Fruit fly (Drosophila melanogaster) whole organism, embryonic: Measurements from ENCODE around the gene CG32187.

ENCODE experiments used
- CG10209 ChIP-seq: fragments of 200-800 bp; sonication (Bioruptor generic); optimal IDR thresholded peaks from 3 replicates; lab custom pipeline; 2017; ENCODE audit warnings: missing biosample characterization, mild to moderate bottlenecking, missing genetic modification characterization, missing genetic modification reagents
- CG10979 ChIP-seq: fragments of 200-800 bp; sonication (Bioruptor generic); optimal IDR thresholded peaks from 2 replicates; lab custom pipeline; 2018; ENCODE audit warnings: missing biosample characterization, mild to moderate bottlenecking, missing genetic modification characterization, moderate library complexity
- CG12104 ChIP-seq: fragments of 200-800 bp; sonication (Bioruptor generic); optimal IDR thresholded peaks from 3 replicates; lab custom pipeline; 2016; ENCODE audit warnings: missing biosample characterization, missing genetic modification characterization
- CG13287 ChIP-seq: fragments of 200-800 bp; sonication (Bioruptor generic); IDR thresholded peaks from 2 replicates; pipeline ENCODE4 v1.3.6; 2022; ENCODE audit warnings: missing biosample characterization, missing genetic modification characterization; ENCODE audit not compliant: partially characterized antibody
- CG14710 ChIP-seq: fragments of 200-800 bp; sonication (Bioruptor generic); optimal IDR thresholded peaks from 3 replicates; lab custom pipeline; 2019; ENCODE audit warnings: missing biosample characterization, mild to moderate bottlenecking, missing genetic modification characterization, moderate library complexity
- CG16779 ChIP-seq: fragments of 200-800 bp; sonication (Bioruptor generic); IDR thresholded peaks from 2 replicates; pipeline ENCODE4 v1.3.6; 2022; ENCODE audit warnings: missing biosample characterization, missing genetic modification characterization
- CG17829 ChIP-seq: fragments of 200-800 bp; optimal IDR thresholded peaks from 2 replicates; lab custom pipeline; 2019; ENCODE audit warnings: missing biosample characterization, mild to moderate bottlenecking, missing genetic modification characterization, moderate library complexity
- CG18764 ChIP-seq: fragments of 200-800 bp; sonication (Bioruptor generic); optimal IDR thresholded peaks from 3 replicates; lab custom pipeline; 2016; ENCODE audit warnings: missing biosample characterization, missing genetic modification characterization
- CG2129 ChIP-seq: fragments of 200-800 bp; sonication (Bioruptor generic); IDR thresholded peaks from 2 replicates; pipeline ENCODE4 v1.3.6; 2022; ENCODE audit warnings: missing biosample characterization, missing genetic modification characterization; ENCODE audit not compliant: partially characterized antibody
- CG33557 ChIP-seq: fragments of 200-800 bp; sonication (Bioruptor generic); optimal IDR thresholded peaks from 2 replicates; lab custom pipeline; 2019; ENCODE audit warnings: missing biosample characterization, mild to moderate bottlenecking, missing genetic modification characterization, moderate library complexity
- CG4360 ChIP-seq: fragments of 200-800 bp; sonication (Bioruptor generic); IDR thresholded peaks from 2 replicates; pipeline ENCODE4 v1.3.6; 2022; ENCODE audit warnings: missing biosample characterization, missing genetic modification characterization
- CG43689 ChIP-seq: fragments of 200-800 bp; sonication (Bioruptor generic); IDR thresholded peaks from 2 replicates; pipeline ENCODE4 v1.3.6; 2022; ENCODE audit warnings: missing biosample characterization, missing genetic modification characterization
- CG4707 ChIP-seq: fragments of 200-800 bp; sonication (Bioruptor generic); optimal IDR thresholded peaks from 2 replicates; lab custom pipeline; 2018; ENCODE audit warnings: missing biosample characterization, mild to moderate bottlenecking, missing genetic modification characterization, moderate library complexity
- CG6654 ChIP-seq: fragments of 200-800 bp; sonication (Bioruptor generic); optimal IDR thresholded peaks from 2 replicates; lab custom pipeline; 2017; ENCODE audit warnings: missing biosample characterization, mild to moderate bottlenecking, missing genetic modification characterization
- CG6765 ChIP-seq: fragments of 200-800 bp; sonication (Bioruptor generic); optimal IDR thresholded peaks from 3 replicates; lab custom pipeline; 2017; ENCODE audit warnings: missing biosample characterization, mild to moderate bottlenecking, missing genetic modification characterization
- CG8478 ChIP-seq: fragments of >200 bp; optimal IDR thresholded peaks from 2 replicates; lab custom pipeline; 2018
- CG9797 ChIP-seq: fragments of 200-800 bp; sonication (Bioruptor generic); optimal IDR thresholded peaks from 3 replicates; lab custom pipeline; 2018; ENCODE audit warnings: missing biosample characterization, mild to moderate bottlenecking, missing genetic modification characterization
- CG9932 ChIP-seq: fragments of 200-800 bp; sonication (Bioruptor generic); IDR thresholded peaks from 2 replicates; pipeline ENCODE4 v1.3.6; 2022; ENCODE audit warnings: missing biosample characterization, missing genetic modification characterization
- Camta ChIP-seq: fragments of 200-800 bp; sonication (Bioruptor generic); optimal IDR thresholded peaks from 2 replicates; lab custom pipeline; 2016; ENCODE audit warnings: missing biosample characterization, missing genetic modification characterization
- Dref ChIP-seq: fragments of 200-800 bp; sonication (Bioruptor generic); IDR thresholded peaks from 2 replicates; pipeline ENCODE4 v1.3.6; 2022; ENCODE audit warnings: missing biosample characterization, missing genetic modification characterization
- ERR ChIP-seq: fragments of 200-800 bp; sonication (Bioruptor generic); optimal IDR thresholded peaks from 2 replicates; lab custom pipeline; 2016; ENCODE audit warnings: missing biosample characterization, missing genetic modification characterization
- Jarid2 ChIP-seq: fragments of 200-800 bp; sonication (Bioruptor generic); optimal IDR thresholded peaks from 3 replicates; lab custom pipeline; 2017; ENCODE audit warnings: mild to moderate bottlenecking, missing biosample characterization, missing genetic modification reagents, missing genetic modification characterization
- MTF-1 ChIP-seq: fragments of 200-800 bp; sonication (Bioruptor generic); optimal IDR thresholded peaks from 2 replicates; lab custom pipeline; 2018; ENCODE audit warnings: missing biosample characterization, mild to moderate bottlenecking, missing genetic modification characterization, borderline replicate concordance
- Mes4 ChIP-seq: fragments of 200-800 bp; sonication (Bioruptor generic); optimal IDR thresholded peaks from 2 replicates; lab custom pipeline; 2016; ENCODE audit warnings: missing biosample characterization, missing genetic modification characterization
- Nf-YC ChIP-seq: fragments of 200-800 bp; optimal IDR thresholded peaks from 3 replicates; lab custom pipeline; 2019; ENCODE audit warnings: missing biosample characterization, mild to moderate bottlenecking, missing genetic modification characterization, moderate library complexity
- Pdp1 ChIP-seq, 2 experiments: fragments of 200-800 bp; sonication (Bioruptor generic); optimal IDR thresholded peaks; 3 replicates each; lab custom pipeline; 2016; ENCODE audit warnings: missing biosample characterization in 2 of 2, missing genetic modification characterization in 2 of 2, mild to moderate bottlenecking in 1 of 2, moderate library complexity in 1 of 2
- Poxn ChIP-seq: fragments of 200-800 bp; sonication (Bioruptor generic); IDR thresholded peaks from 2 replicates; pipeline ENCODE4 v1.3.6; 2022; ENCODE audit warnings: missing biosample characterization, missing genetic modification characterization
- Xrp1 ChIP-seq: fragments of 200-800 bp; sonication (Bioruptor generic); IDR thresholded peaks from 2 replicates; pipeline ENCODE4 v1.3.6; 2022; ENCODE audit warnings: missing biosample characterization, missing genetic modification characterization
- ab ChIP-seq: fragments of 200-800 bp; sonication (Bioruptor generic); optimal IDR thresholded peaks from 2 replicates; lab custom pipeline; 2016; ENCODE audit warnings: missing biosample characterization, missing genetic modification characterization
- abd-A ChIP-seq: fragments of 200-800 bp; sonication (Bioruptor generic); optimal IDR thresholded peaks from 3 replicates; lab custom pipeline; 2019; ENCODE audit warnings: missing biosample characterization, mild to moderate bottlenecking, missing genetic modification characterization, moderate library complexity
- aop ChIP-seq: fragments of 200-800 bp; sonication (Bioruptor generic); IDR thresholded peaks from 2 replicates; pipeline ENCODE4 v1.3.6; 2022; ENCODE audit warnings: missing biosample characterization, missing genetic modification characterization
- ara ChIP-seq: fragments of 200-800 bp; sonication (Bioruptor generic); IDR thresholded peaks from 2 replicates; pipeline ENCODE4 v1.3.6; 2022; ENCODE audit warnings: missing biosample characterization, missing genetic modification characterization
- bigmax ChIP-seq: fragments of 200-800 bp; sonication (Bioruptor generic); optimal IDR thresholded peaks from 2 replicates; lab custom pipeline; 2018; ENCODE audit warnings: missing biosample characterization, mild to moderate bottlenecking, missing genetic modification characterization
- dpn ChIP-seq, 2 experiments: fragments of 200-800 bp; sonication (Bioruptor generic); optimal IDR thresholded peaks; 3 replicates each; lab custom pipeline; 2016; ENCODE audit warnings: missing biosample characterization in 2 of 2, missing genetic modification characterization in 2 of 2
- esg ChIP-seq: fragments of 200-800 bp; sonication (Bioruptor generic); conservative IDR thresholded peaks from 2 replicates; pipeline ENCODE4 v1.3.6; 2022; ENCODE audit warnings: missing biosample characterization, missing genetic modification characterization
- fru ChIP-seq: fragments of >200 bp; optimal IDR thresholded peaks from 2 replicates; lab custom pipeline; 2017
- fu2 ChIP-seq: fragments of 200-800 bp; sonication (Bioruptor generic); optimal IDR thresholded peaks from 2 replicates; lab custom pipeline; 2016; ENCODE audit warnings: missing biosample characterization, missing genetic modification characterization
- ind ChIP-seq: fragments of 200-800 bp; sonication (Bioruptor generic); optimal IDR thresholded peaks from 3 replicates; lab custom pipeline; 2016; ENCODE audit warnings: missing biosample characterization, missing genetic modification characterization
- insv ChIP-seq, 2 experiments: fragments of 200-800 bp; sonication (Bioruptor generic); optimal IDR thresholded peaks; 3 replicates each; lab custom pipeline; 2016 to 2018; ENCODE audit warnings: missing biosample characterization in 2 of 2, missing genetic modification characterization in 2 of 2
- lab ChIP-seq: fragments of 200-800 bp; sonication (Bioruptor generic); optimal IDR thresholded peaks from 3 replicates; lab custom pipeline; 2017; ENCODE audit warnings: missing biosample characterization, missing genetic modification characterization, mild to moderate bottlenecking, moderate library complexity, missing genetic modification reagents
- mam ChIP-seq: fragments of 200-800 bp; sonication (Bioruptor generic); optimal IDR thresholded peaks from 3 replicates; lab custom pipeline; 2016; ENCODE audit warnings: missing biosample characterization, missing genetic modification characterization
- peb ChIP-seq: fragments of 200-800 bp; sonication (Bioruptor generic); IDR thresholded peaks from 2 replicates; pipeline ENCODE4 v1.3.6; 2022; ENCODE audit warnings: missing biosample characterization, missing genetic modification characterization
- pho ChIP-seq: fragments of 200-800 bp; sonication (Bioruptor generic); optimal IDR thresholded peaks from 2 replicates; lab custom pipeline; 2016; ENCODE audit warnings: missing biosample characterization, missing genetic modification characterization
- run ChIP-seq: fragments of 200-800 bp; sonication (Bioruptor generic); optimal IDR thresholded peaks from 3 replicates; lab custom pipeline; 2018; ENCODE audit warnings: missing biosample characterization, mild to moderate bottlenecking, missing genetic modification characterization
- slou ChIP-seq: fragments of 200-800 bp; sonication (Bioruptor generic); optimal IDR thresholded peaks from 3 replicates; lab custom pipeline; 2016; ENCODE audit warnings: missing biosample characterization, missing genetic modification characterization
- slp2 ChIP-seq: fragments of 200-800 bp; sonication (Bioruptor generic); optimal IDR thresholded peaks from 2 replicates; lab custom pipeline; 2016; ENCODE audit warnings: missing biosample characterization, missing genetic modification characterization
- sqz ChIP-seq: fragments of 200-800 bp; sonication (Bioruptor generic); optimal IDR thresholded peaks from 3 replicates; lab custom pipeline; 2018; ENCODE audit warnings: missing biosample characterization, mild to moderate bottlenecking, missing genetic modification characterization
- ssp ChIP-seq: fragments of 200-800 bp; sonication (Bioruptor generic); IDR thresholded peaks from 2 replicates; pipeline ENCODE4 v1.3.6; 2022; ENCODE audit warnings: missing biosample characterization, missing genetic modification characterization
- tap ChIP-seq: fragments of 200-800 bp; optimal IDR thresholded peaks from 3 replicates; lab custom pipeline; 2019; ENCODE audit warnings: missing biosample characterization, mild to moderate bottlenecking, missing genetic modification characterization, moderate library complexity
- tgo ChIP-seq: fragments of 200-800 bp; sonication (Bioruptor generic); IDR thresholded peaks from 3 replicates; pipeline ENCODE4 v1.3.6; 2022; ENCODE audit warnings: missing biosample characterization, missing genetic modification characterization
- tio ChIP-seq: fragments of 200-800 bp; sonication (Bioruptor generic); optimal IDR thresholded peaks from 2 replicates; lab custom pipeline; 2017; ENCODE audit warnings: missing biosample characterization, missing genetic modification characterization, inconsistent platforms
- zfh1 ChIP-seq: fragments of 200-800 bp; sonication (Bioruptor generic); IDR thresholded peaks from 3 replicates; pipeline ENCODE4 v1.3.6; 2022; ENCODE audit warnings: missing biosample characterization, missing genetic modification characterization

CG32187 gene

dm6 chr3L:17802107-17802506, 4.1 kb downstream of the CG32187 start, which contains the start of gene NUCB1 (continued):
- TF ChIP-seq insv (GFP tag; optimal IDR thresholded peaks at IDR 0.05; lab: Kevin White, UChicago) (no peak), tgo (GFP tag; lab: Robert Waterston, UW) (no peak), CG43689 (GFP tag; lab: Robert Waterston, UW) (no peak), CG9797 (peak; percentile 89), Dref (peak; percentile 38), CG13287 (GFP tag; lab: Robert Waterston, UW) (peak; percentile 56; the same call in 1 of the 2 replicates), CG12104 (no peak), MTF-1 (GFP tag; lab: Kevin White, UChicago) (peak; percentile 36), CG14710 (tag; lab: Kevin White, UChicago) (peak; percentile 60), CG6765 (GFP tag; lab: Kevin White, UChicago) (peak; percentile 16), CG10979 (peak; percentile 18), abd-A (tag; lab: Kevin White, UChicago) (no peak), ab (GFP tag; lab: Kevin White, UChicago) (no peak), ind (peak; percentile 40), tap (tag; lab: Kevin White, UChicago) (no peak), aop (no peak), CG9932 (GFP tag; lab: Robert Waterston, UW) (peak; percentile 68), CG4707 (GFP tag; lab: Kevin White, UChicago) (no peak), CG16779 (GFP tag; lab: Robert Waterston, UW) (0 out of 2 replicates have a peak, but pooled peaks have one; percentile 22), bigmax (GFP tag; lab: Kevin White, UChicago) (no peak), pho (GFP tag; lab: Kevin White, UChicago) (peak; percentile 63), zfh1 (0 out of 3 replicates have a peak, but pooled peaks have one; percentile 13), Xrp1 (GFP tag; lab: Robert Waterston, UW) (no peak), tio (no peak), CG33557 (GFP tag; lab: Kevin White, UChicago) (peak; percentile 25), slp2 (GFP tag; lab: Kevin White, UChicago) (peak; percentile 19), peb (no peak), dpn (GFP tag; optimal IDR thresholded peaks at IDR 0.05; lab: Kevin White, UChicago) (peak; percentile 47 to 64), fu2 (peak; percentile 48), CG6654 (GFP tag; lab: Kevin White, UChicago) (no peak), CG18764 (GFP tag; lab: Kevin White, UChicago) (no peak), slou (GFP tag; lab: Kevin White, UChicago) (no peak), Jarid2 (peak; percentile 69), CG8478 (lab: Kevin White, UChicago) (no peak), Camta (GFP tag; lab: Kevin White, UChicago) (peak; percentile 15), Mes4 (GFP tag; lab: Kevin White, UChicago) (no peak), Poxn (GFP tag; lab: Robert Waterston, UW) (no peak; the same call in 1 of the 2 replicates), run (tag; lab: Kevin White, UChicago) (no peak), CG4360 (GFP tag; lab: Robert Waterston, UW) (no peak), CG17829 (tag; lab: Kevin White, UChicago) (peak; percentile 46), ara (peak; percentile 54), ssp (GFP tag; lab: Robert Waterston, UW) (no peak), mam (peak; percentile 64), sqz (GFP tag; lab: Kevin White, UChicago) (no peak), lab (GFP tag; lab: Kevin White, UChicago) (no peak), Pdp1 (GFP tag; optimal IDR thresholded peaks at IDR 0.05; lab: Kevin White, UChicago) (no peak), CG10209 (GFP tag; lab: Kevin White, UChicago) (peak; percentile 36), fru (no peak), ERR (GFP tag; lab: Kevin White, UChicago) (peak; percentile 34), CG2129 (GFP tag; lab: Robert Waterston, UW) (no peak), esg (GFP tag; lab: Robert Waterston, UW) (no peak), Nf-YC (tag; lab: Kevin White, UChicago) (no peak)
